Worm (Caenorhabditis elegans): ENCODE measurements around the gene spl-2.

The spl-2 gene

DNA sequence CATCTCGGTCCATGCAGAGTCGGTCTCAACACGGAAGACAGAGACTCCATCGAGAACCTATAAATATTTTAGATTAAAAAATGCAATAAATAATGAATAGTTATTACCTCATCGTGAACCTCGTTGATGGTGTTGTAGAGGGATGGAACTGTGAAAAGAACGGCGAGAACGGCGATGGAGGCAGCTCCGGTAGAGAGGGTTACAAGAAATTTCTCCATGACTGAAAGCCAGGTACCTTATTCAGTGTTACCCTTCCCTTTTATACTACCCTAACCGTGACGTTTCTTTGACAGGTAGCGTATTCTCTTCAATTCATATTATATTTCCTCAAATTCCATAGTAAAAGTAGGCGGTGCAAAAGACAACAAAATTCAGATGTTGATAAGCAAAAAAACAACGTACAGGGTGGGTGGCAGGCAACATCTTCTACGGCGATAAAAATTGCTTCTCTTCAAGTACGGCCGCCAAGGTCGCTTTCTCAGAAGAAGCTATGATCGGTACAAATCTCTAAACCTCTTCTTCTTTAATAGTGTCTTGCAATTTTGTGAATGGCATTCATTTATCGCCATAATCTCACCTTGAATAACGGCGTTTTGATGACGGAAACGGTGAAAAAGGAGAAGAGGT lies 18.5 kb upstream of the spl-2 start, which contains the start of gene col-10 (continued):
- no peak for TF ChIP-seq jun-1 (tag; optimal IDR thresholded peaks at IDR 0.05)
- TF ChIP-seq efl-3 (GFP tag; optimal IDR thresholded peaks at IDR 0.05) = no peak
- TF ChIP-seq dpl-1 (GFP tag; optimal IDR thresholded peaks at IDR 0.05) = peak in 1 of 3 experiments; percentile 9
- TF ChIP-seq egl-13 (tag; optimal IDR thresholded peaks at IDR 0.05) = no peak
- no peak for TF ChIP-seq nhr-77 (tag; optimal IDR thresholded peaks at IDR 0.05)
- no peak for TF ChIP-seq skn-1 (tag; optimal IDR thresholded peaks at IDR 0.05)
- TF ChIP-seq unc-98 (GFP tag; IDR thresholded peaks at IDR 0.05) = no peak
- TF ChIP-seq aly-2 (tag; optimal IDR thresholded peaks at IDR 0.05) = no peak
- no peak for TF ChIP-seq lin-35 (GFP tag; optimal IDR thresholded peaks at IDR 0.05)
- no peak for TF ChIP-seq dsc-1 (tag; optimal IDR thresholded peaks at IDR 0.05)
- no peak for TF ChIP-seq swsn-7 (tag; optimal IDR thresholded peaks at IDR 0.05)

DNA sequence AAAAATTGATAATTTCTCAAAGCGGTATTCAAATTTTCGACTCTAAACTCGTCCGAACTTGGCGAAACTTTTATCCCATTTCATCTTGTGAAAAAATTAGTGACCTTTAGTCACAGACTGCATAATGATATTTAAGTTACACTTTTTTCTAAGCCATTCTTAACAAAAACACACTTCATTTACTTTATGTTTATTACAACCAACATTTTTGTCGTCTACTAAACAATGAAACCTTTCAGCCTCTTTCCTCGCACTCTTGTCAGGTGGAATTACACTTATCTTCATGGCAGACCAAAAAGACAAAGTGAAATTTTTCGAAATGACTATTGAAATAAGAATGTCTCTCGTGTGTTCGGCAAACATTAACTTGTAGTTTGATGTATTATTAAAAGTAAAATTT lies 17.2 kb upstream of the spl-2 start:
- no peak for TF ChIP-seq ceh-63 (GFP tag; optimal IDR thresholded peaks at IDR 0.05)
- TF ChIP-seq lsy-2 (tag; optimal IDR thresholded peaks at IDR 0.05) = peak in 1 of 2 experiments; percentile 43
- TF ChIP-seq rnt-1 (tag; optimal IDR thresholded peaks at IDR 0.05) = no peak
- TF ChIP-seq efl-1 (optimal IDR thresholded peaks at IDR 0.05) = peak in 1 of 2 experiments; percentile 11
- no peak for TF ChIP-seq efl-1 (GFP tag; optimal IDR thresholded peaks at IDR 0.05 in 1 of 2)
- TF ChIP-seq fkh-8 (tag; optimal IDR thresholded peaks at IDR 0.05) = no peak
- no peak for TF ChIP-seq lin-35 (GFP tag; optimal IDR thresholded peaks at IDR 0.05)
- TF ChIP-seq aly-2 (tag; optimal IDR thresholded peaks at IDR 0.05) = peak; percentile 54
- no peak for TF ChIP-seq skn-1 (tag; optimal IDR thresholded peaks at IDR 0.05)
- TF ChIP-seq swsn-7 (tag; optimal IDR thresholded peaks at IDR 0.05) = no peak
- TF ChIP-seq nhr-77 (tag; optimal IDR thresholded peaks at IDR 0.05) = no peak
- TF ChIP-seq ceh-88 (GFP tag; IDR thresholded peaks at IDR 0.05) = no peak
- TF ChIP-seq egl-27 (tag; optimal IDR thresholded peaks at IDR 0.05) = no peak
- peak; percentile 42 for TF ChIP-seq jun-1 (tag; optimal IDR thresholded peaks at IDR 0.05)
- peak; percentile 70 for TF ChIP-seq nhr-85 (tag)
- no peak for TF ChIP-seq zag-1 (tag; optimal IDR thresholded peaks at IDR 0.05)
- TF ChIP-seq nhr-90 (tag; optimal IDR thresholded peaks at IDR 0.05; ENCODE audit: poor library complexity) = peak; percentile 10
- TF ChIP-seq elt-3 (tag; optimal IDR thresholded peaks at IDR 0.05) = peak in 2 of 6 experiments; percentile 35 to 46
- TF ChIP-seq ama-1 (optimal IDR thresholded peaks at IDR 0.05) = peak; percentile 73
- TF ChIP-seq hlh-17 (GFP tag; optimal IDR thresholded peaks at IDR 0.05; ENCODE audit: borderline replicate concordance) = no peak
- TF ChIP-seq nhr-71 (tag; optimal IDR thresholded peaks at IDR 0.05) = peak; percentile 50
- peak; percentile 21 for TF ChIP-seq nhr-47 (tag; optimal IDR thresholded peaks at IDR 0.05)
- TF ChIP-seq mef-2 (tag; optimal IDR thresholded peaks at IDR 0.05) = no peak
- peak; percentile 6 for TF ChIP-seq lin-14 (GFP tag; optimal IDR thresholded peaks at IDR 0.05)
- no peak for TF ChIP-seq zip-4 (GFP tag; optimal IDR thresholded peaks at IDR 0.05)
- no peak for TF ChIP-seq nhr-237 (tag; optimal IDR thresholded peaks at IDR 0.05)
- TF ChIP-seq fkh-10 (GFP tag; optimal IDR thresholded peaks at IDR 0.05) = no peak
- TF ChIP-seq nhr-19 (GFP tag; conservative IDR thresholded peaks at IDR 0.05) = 0 out of 2 replicates have a peak, but pooled peaks have one; percentile 5
- TF ChIP-seq nhr-12 (tag; optimal IDR thresholded peaks at IDR 0.05) = no peak

DNA sequence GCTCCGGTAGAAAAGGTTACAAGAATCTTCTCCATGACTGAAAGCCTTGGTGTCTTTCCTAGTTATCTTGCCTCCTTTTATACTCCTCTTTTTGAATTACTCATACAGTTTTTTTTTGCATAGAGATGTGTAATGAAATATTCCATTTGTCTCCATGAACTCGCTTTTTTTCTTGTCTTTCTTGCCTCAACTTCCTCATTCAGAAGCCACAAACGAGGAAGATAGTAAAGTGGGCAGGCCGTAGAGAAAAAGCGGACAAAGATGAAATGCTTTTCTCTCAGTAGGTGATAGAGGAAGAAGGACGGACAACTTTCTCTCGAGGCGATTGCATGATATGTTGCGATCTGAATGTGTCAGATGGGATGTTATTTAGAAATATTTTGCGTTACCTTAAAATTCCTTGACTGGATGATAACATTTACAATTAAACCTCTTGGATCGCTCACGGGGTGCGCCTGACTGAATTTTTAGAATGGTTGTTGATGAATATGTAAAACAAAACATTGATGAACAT lies 16.3 kb upstream of the spl-2 start, which contains the start of gene col-145:
TSS of gene col-145 (minus strand) at position 51 of the 514 bp plus-strand sequence.
- peak in 1 of 6 experiments; percentile 6 for TF ChIP-seq elt-3 (tag; optimal IDR thresholded peaks at IDR 0.05)
- TF ChIP-seq nhr-12 (tag; optimal IDR thresholded peaks at IDR 0.05) = no peak
- TF ChIP-seq blmp-1 (tag; optimal IDR thresholded peaks at IDR 0.05) = peak; percentile 86
- peak; percentile 1 for TF ChIP-seq snu-23 (GFP tag; optimal IDR thresholded peaks at IDR 0.05)
- TF ChIP-seq lin-14 (GFP tag; optimal IDR thresholded peaks at IDR 0.05) = peak; percentile 39
- no peak for TF ChIP-seq zag-1 (tag; optimal IDR thresholded peaks at IDR 0.05)
- peak; percentile 5 for TF ChIP-seq nhr-85 (tag)

Data from whole organism, L1 larva.